Fruit fly (Drosophila melanogaster) whole organism, prepupa: ENCODE measurements around the gene Dad.

ENCODE experiments used
- Blimp-1 ChIP-seq: fragments of 200-800 bp; sonication (Bioruptor generic); optimal IDR thresholded peaks from 3 replicates; lab custom pipeline; 2017; ENCODE audit warnings: missing biosample characterization, missing genetic modification characterization, mild to moderate bottlenecking, moderate library complexity, missing genetic modification reagents
- CG10631 ChIP-seq: fragments of 200-800 bp; sonication (Bioruptor generic); optimal IDR thresholded peaks from 2 replicates; lab custom pipeline; 2016; ENCODE audit warnings: missing biosample characterization, missing genetic modification characterization
- CG10669 ChIP-seq: fragments of 200-800 bp; sonication (Bioruptor generic); optimal IDR thresholded peaks from 3 replicates; lab custom pipeline; 2018; ENCODE audit warnings: missing biosample characterization, mild to moderate bottlenecking, missing genetic modification characterization, moderate library complexity
- CG11762 ChIP-seq: fragments of 200-800 bp; sonication (Bioruptor generic); optimal IDR thresholded peaks from 3 replicates; lab custom pipeline; 2016; ENCODE audit warnings: missing biosample characterization, missing genetic modification characterization; ENCODE audit not compliant: insufficient read depth
- CG1621 ChIP-seq: fragments of 200-800 bp; sonication (Bioruptor generic); optimal IDR thresholded peaks from 3 replicates; lab custom pipeline; 2018; ENCODE audit warnings: missing biosample characterization, mild to moderate bottlenecking, missing genetic modification characterization
- CG16779 ChIP-seq: fragments of 200-800 bp; sonication (Bioruptor generic); optimal IDR thresholded peaks from 3 replicates; lab custom pipeline; 2017; ENCODE audit warnings: missing biosample characterization, mild to moderate bottlenecking, missing genetic modification characterization
- CG3032 ChIP-seq: fragments of 200-800 bp; optimal IDR thresholded peaks from 2 replicates; lab custom pipeline; 2019; ENCODE audit warnings: missing biosample characterization, mild to moderate bottlenecking, missing genetic modification characterization, moderate library complexity
- CG31627 ChIP-seq: fragments of 200-800 bp; sonication (Bioruptor generic); optimal IDR thresholded peaks from 3 replicates; lab custom pipeline; 2016; ENCODE audit warnings: missing biosample characterization, missing genetic modification characterization
- CG32006 ChIP-seq: fragments of 200-800 bp; sonication (Bioruptor generic); optimal IDR thresholded peaks from 3 replicates; lab custom pipeline; 2017; ENCODE audit warnings: missing biosample characterization, mild to moderate bottlenecking, missing genetic modification characterization
- CG3919 ChIP-seq: fragments of 200-800 bp; sonication (Bioruptor generic); optimal IDR thresholded peaks from 3 replicates; lab custom pipeline; 2016; ENCODE audit warnings: missing biosample characterization, missing genetic modification characterization
- CG6276 ChIP-seq: fragments of 200-800 bp; sonication (Bioruptor generic); optimal IDR thresholded peaks from 2 replicates; lab custom pipeline; 2017; ENCODE audit warnings: missing biosample characterization, mild to moderate bottlenecking, missing genetic modification characterization
- CG6792 ChIP-seq: fragments of 200-800 bp; sonication (Bioruptor generic); optimal IDR thresholded peaks from 3 replicates; lab custom pipeline; 2016; ENCODE audit warnings: missing biosample characterization, missing genetic modification characterization
- CG6808 ChIP-seq: fragments of 200-800 bp; sonication (Bioruptor generic); optimal IDR thresholded peaks from 3 replicates; lab custom pipeline; 2017; ENCODE audit warnings: missing biosample characterization, missing genetic modification characterization, mild to moderate bottlenecking, moderate library complexity, missing genetic modification reagents
- CG7368 ChIP-seq: fragments of 200-800 bp; sonication (Bioruptor generic); optimal IDR thresholded peaks from 3 replicates; lab custom pipeline; 2016; ENCODE audit warnings: missing biosample characterization, missing genetic modification characterization
- CG8119 ChIP-seq: fragments of 200-800 bp; sonication (Bioruptor generic); IDR thresholded peaks from 3 replicates; pipeline ENCODE4 v1.3.6; 2022; ENCODE audit warnings: missing biosample characterization, missing genetic modification characterization
- CG8319 ChIP-seq: fragments of 200-800 bp; sonication (Bioruptor generic); optimal IDR thresholded peaks from 3 replicates; lab custom pipeline; 2016; ENCODE audit warnings: missing biosample characterization, missing genetic modification characterization
- CG8632 ChIP-seq: fragments of 200-800 bp; sonication (Bioruptor generic); optimal IDR thresholded peaks from 3 replicates; lab custom pipeline; 2016; ENCODE audit warnings: missing biosample characterization, missing genetic modification characterization
- CG9139 ChIP-seq: fragments of 200-800 bp; sonication (Bioruptor generic); optimal IDR thresholded peaks from 3 replicates; lab custom pipeline; 2017; ENCODE audit warnings: missing biosample characterization, mild to moderate bottlenecking, missing genetic modification characterization
- Eip75B ChIP-seq: fragments of 200-800 bp; sonication (Bioruptor generic); optimal IDR thresholded peaks from 3 replicates; lab custom pipeline; 2016; ENCODE audit warnings: missing biosample characterization, missing genetic modification characterization
- Eip78C ChIP-seq: fragments of 200-800 bp; sonication (Bioruptor generic); peaks from one replicate; lab custom pipeline; 2016; ENCODE audit warnings: missing biosample characterization, missing genetic modification characterization
- Eip93F ChIP-seq: fragments of 200-800 bp; sonication (Bioruptor generic); optimal IDR thresholded peaks from 2 replicates; lab custom pipeline; 2016; ENCODE audit warnings: missing biosample characterization, mild to moderate bottlenecking, missing genetic modification characterization
- Ets96B ChIP-seq: fragments of 200-800 bp; optimal IDR thresholded peaks from 2 replicates; lab custom pipeline; 2019; ENCODE audit warnings: missing biosample characterization, mild to moderate bottlenecking, missing genetic modification characterization, moderate library complexity
- Hr38 ChIP-seq: sonication (Bioruptor generic); optimal IDR thresholded peaks from 2 replicates; lab custom pipeline; 2016; ENCODE audit warnings: missing biosample characterization, missing genetic modification characterization
- Hr39 ChIP-seq: fragments of 200-800 bp; sonication (Bioruptor generic); optimal IDR thresholded peaks from 2 replicates; lab custom pipeline; 2016; ENCODE audit warnings: missing biosample characterization, missing genetic modification characterization
- Hr4 ChIP-seq: fragments of 200-800 bp; sonication (Bioruptor generic); optimal IDR thresholded peaks from 3 replicates; lab custom pipeline; 2016; ENCODE audit warnings: missing biosample characterization, missing genetic modification characterization
- Lpt ChIP-seq: fragments of 200-800 bp; sonication (Bioruptor generic); optimal IDR thresholded peaks from 3 replicates; lab custom pipeline; 2016; ENCODE audit warnings: missing biosample characterization, missing genetic modification characterization
- Met ChIP-seq: fragments of 200-800 bp; sonication (Bioruptor generic); optimal IDR thresholded peaks from 3 replicates; lab custom pipeline; 2016; ENCODE audit warnings: missing biosample characterization, missing genetic modification characterization
- OdsH ChIP-seq: fragments of 200-800 bp; sonication (Bioruptor generic); optimal IDR thresholded peaks from 3 replicates; lab custom pipeline; 2016; ENCODE audit warnings: missing biosample characterization, missing genetic modification characterization
- Sox14 ChIP-seq: fragments of 200-800 bp; sonication (Bioruptor generic); optimal IDR thresholded peaks from 3 replicates; lab custom pipeline; 2016; ENCODE audit warnings: missing biosample characterization, missing genetic modification characterization
- achi ChIP-seq: fragments of 200-800 bp; sonication (Bioruptor generic); optimal IDR thresholded peaks from 3 replicates; lab custom pipeline; 2016; ENCODE audit warnings: missing biosample characterization, missing genetic modification characterization
- acj6 ChIP-seq: fragments of 200-800 bp; sonication (Bioruptor generic); optimal IDR thresholded peaks from 3 replicates; lab custom pipeline; 2016; ENCODE audit warnings: missing biosample characterization, missing genetic modification characterization
- cyc ChIP-seq: fragments of 200-800 bp; sonication (Bioruptor generic); optimal IDR thresholded peaks from 3 replicates; lab custom pipeline; 2016; ENCODE audit warnings: missing biosample characterization, missing genetic modification characterization
- dsx ChIP-seq: fragments of 200-800 bp; optimal IDR thresholded peaks from 3 replicates; lab custom pipeline; 2019; ENCODE audit warnings: missing biosample characterization, mild to moderate bottlenecking, missing genetic modification characterization, moderate library complexity; ENCODE audit not compliant: poor library complexity, severe bottlenecking
- eg ChIP-seq: fragments of 200-800 bp; sonication (Bioruptor generic); IDR thresholded peaks from 3 replicates; pipeline ENCODE4 v1.3.6; 2022; ENCODE audit warnings: missing biosample characterization, missing genetic modification characterization
- fd59A ChIP-seq: fragments of 200-800 bp; sonication (Bioruptor generic); optimal IDR thresholded peaks from 2 replicates; lab custom pipeline; 2017; ENCODE audit warnings: missing biosample characterization, mild to moderate bottlenecking, missing genetic modification characterization, missing genetic modification reagents
- fd85E ChIP-seq: fragments of 200-800 bp; sonication (Bioruptor generic); optimal IDR thresholded peaks from 3 replicates; lab custom pipeline; 2016; ENCODE audit warnings: missing biosample characterization, missing genetic modification characterization
- fkh ChIP-seq: fragments of 200-800 bp; sonication (Bioruptor generic); optimal IDR thresholded peaks from 3 replicates; lab custom pipeline; 2017; ENCODE audit warnings: missing biosample characterization, mild to moderate bottlenecking, missing genetic modification characterization, moderate library complexity
- lz ChIP-seq: fragments of 200-800 bp; sonication (Bioruptor generic); optimal IDR thresholded peaks from 3 replicates; lab custom pipeline; 2016; ENCODE audit warnings: missing biosample characterization, missing genetic modification characterization
- net ChIP-seq: fragments of 200-800 bp; sonication (Bioruptor generic); optimal IDR thresholded peaks from 3 replicates; lab custom pipeline; 2016; ENCODE audit warnings: missing biosample characterization, missing genetic modification characterization
- pdm3 ChIP-seq: fragments of 200-800 bp; sonication (Bioruptor generic); optimal IDR thresholded peaks from 3 replicates; lab custom pipeline; 2016; ENCODE audit warnings: missing biosample characterization, missing genetic modification characterization
- salr ChIP-seq, 2 experiments: fragments of 200-800 bp; sonication (Bioruptor generic); optimal IDR thresholded peaks; 3 replicates each; lab custom pipeline; 2016 to 2018; ENCODE audit warnings: missing biosample characterization in 2 of 2, missing genetic modification characterization in 2 of 2, mild to moderate bottlenecking in 1 of 2
- spab ChIP-seq: fragments of 200-800 bp; sonication (Bioruptor generic); optimal IDR thresholded peaks from 2 replicates; lab custom pipeline; 2017; ENCODE audit warnings: missing biosample characterization, mild to moderate bottlenecking, missing genetic modification characterization, missing genetic modification reagents
- ss ChIP-seq, 2 experiments: fragments of 200-800 bp; sonication (Bioruptor generic); optimal IDR thresholded peaks; 2 replicates in 1 of 2; 3 replicates in 1 of 2; lab custom pipeline; 2017 to 2018; ENCODE audit warnings: mild to moderate bottlenecking in 2 of 2, missing biosample characterization in 2 of 2, missing genetic modification characterization in 2 of 2, moderate library complexity in 1 of 2
- svp ChIP-seq: fragments of 200-800 bp; sonication (Bioruptor generic); peaks from one replicate; lab custom pipeline; 2016; ENCODE audit warnings: missing biosample characterization, missing genetic modification characterization
- topi ChIP-seq: fragments of 200-800 bp; sonication (Bioruptor generic); optimal IDR thresholded peaks from 3 replicates; lab custom pipeline; 2016; ENCODE audit warnings: missing biosample characterization, missing genetic modification characterization

Gene Dad

DNA sequence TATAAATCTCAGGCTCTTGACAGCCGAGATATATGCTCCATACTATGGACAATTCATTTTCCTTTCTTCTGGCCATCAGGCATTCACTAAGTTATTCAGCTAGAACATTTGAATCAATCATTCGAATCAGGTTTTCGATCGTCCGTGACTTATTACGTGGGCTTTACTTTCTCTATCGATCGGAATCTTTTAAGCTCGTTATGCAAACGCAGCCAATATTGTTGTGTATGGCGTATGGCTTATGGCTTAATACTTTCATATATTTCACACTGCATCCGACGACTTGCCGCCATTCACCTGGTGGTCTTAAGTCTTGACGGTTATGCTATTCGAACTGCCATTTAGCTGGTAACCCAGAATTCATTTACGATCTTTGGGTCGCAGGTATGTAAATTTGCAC lies 37.6 kb upstream of the Dad start:
- TF ChIP-seq fd59A: no peak
- TF ChIP-seq fkh (GFP tag; lab: Kevin White, UChicago): no peak
- TF ChIP-seq Hr4: no peak
- TF ChIP-seq, all 60 proteins: peak for 0

DNA sequence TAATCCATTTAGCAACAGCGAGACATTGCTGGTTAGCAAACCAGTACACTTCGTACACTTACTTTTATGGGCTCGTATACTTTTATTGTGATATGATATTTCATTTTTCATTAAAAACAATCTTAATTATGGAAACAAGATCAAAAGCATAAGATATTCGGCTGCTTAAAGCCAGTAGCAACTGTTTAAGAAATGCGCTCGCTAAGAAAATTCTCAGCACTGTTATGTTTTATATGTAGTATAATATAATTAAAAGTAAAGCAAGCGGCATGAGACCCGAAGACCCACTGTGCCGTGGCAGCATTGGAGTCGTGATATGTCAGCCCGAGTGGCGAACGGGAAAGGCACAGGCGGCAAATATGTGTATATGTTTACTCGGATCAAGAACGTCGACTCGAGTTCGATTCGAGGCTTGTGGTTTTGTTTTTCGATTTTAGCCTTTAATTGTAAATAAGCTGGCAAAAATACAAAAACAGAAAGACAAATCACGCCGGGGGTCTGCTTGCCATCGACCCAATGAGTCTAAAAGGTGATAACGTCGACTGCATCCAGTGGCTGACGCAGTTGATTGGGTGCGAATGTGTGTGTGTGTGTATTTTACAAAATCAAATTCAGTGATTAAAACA lies 34.8 kb upstream of the Dad start:
- TF ChIP-seq net (GFP tag; lab: Kevin White, UChicago) (peak; percentile 30), CG10669 (GFP tag; lab: Kevin White, UChicago) (peak; percentile 42), ss (GFP tag; optimal IDR thresholded peaks at IDR 0.05; lab: Kevin White, UChicago) (peak; percentile 55 to 59), achi (GFP tag; lab: Kevin White, UChicago) (peak; percentile 31), CG9139 (GFP tag; lab: Kevin White, UChicago) (peak; percentile 56), Hr4 (peak; percentile 22), CG3032 (tag; lab: Kevin White, UChicago) (peak; percentile 24), fkh (GFP tag; lab: Kevin White, UChicago) (no peak), Eip78C (GFP tag; lab: Kevin White, UChicago) (peak; percentile 78), Ets96B (tag; lab: Kevin White, UChicago) (peak; percentile 48), fd85E (GFP tag; lab: Kevin White, UChicago) (no peak), CG6808 (GFP tag; lab: Kevin White, UChicago) (peak; percentile 63), salr (GFP tag; optimal IDR thresholded peaks at IDR 0.05; lab: Kevin White, UChicago) (peak in 1 of 2 experiments; percentile 13), CG1621 (tag; lab: Kevin White, UChicago) (peak; percentile 26), Lpt (no peak), acj6 (GFP tag; lab: Kevin White, UChicago) (no peak), dsx (GFP tag; lab: Kevin White, UChicago) (peak; percentile 57), OdsH (GFP tag; lab: Kevin White, UChicago) (peak; percentile 8), CG32006 (no peak), pdm3 (GFP tag; lab: Kevin White, UChicago) (peak; percentile 16), CG8632 (GFP tag; lab: Kevin White, UChicago) (peak; percentile 1), spab (GFP tag; lab: Kevin White, UChicago) (peak; percentile 21), Met (no peak), CG8319 (no peak), CG16779 (peak; percentile 3), CG10631 (GFP tag; lab: Kevin White, UChicago) (peak; percentile 31), Hr39 (GFP tag; lab: Kevin White, UChicago) (no peak), svp (GFP tag; lab: Kevin White, UChicago) (peak; percentile 97)

DNA sequence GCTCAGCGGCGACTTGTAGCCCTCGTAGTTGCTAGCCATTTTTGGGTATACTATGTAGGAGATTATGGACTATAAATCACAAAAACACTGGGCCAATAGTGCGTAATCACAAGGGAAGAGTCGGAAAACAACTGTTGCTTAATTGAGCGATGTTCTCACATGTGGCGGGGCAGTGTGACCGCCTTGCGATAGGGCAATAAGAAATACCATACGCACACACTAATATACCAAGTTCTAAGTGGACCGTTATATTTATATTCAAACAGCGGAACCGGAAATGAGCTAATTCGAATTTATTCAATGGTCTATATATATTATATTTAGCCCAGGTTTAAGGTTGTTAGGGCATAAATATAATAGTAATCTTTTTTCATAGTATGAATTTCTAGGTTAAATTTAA lies 32.9 kb upstream of the Dad start, which contains the start of gene Adsl:
Adsl (minus strand) TSS at position 165 of the 400 bp plus-strand sequence.
- peak; percentile 60 for TF ChIP-seq lz
- TF ChIP-seq CG11762: peak; percentile 31
- TF ChIP-seq eg (GFP tag; lab: Robert Waterston, UW): peak; percentile 31; the same call in 1 of the 3 replicates
- TF ChIP-seq CG7368 (GFP tag; lab: Kevin White, UChicago): peak; percentile 26
- peak in 1 of 2 experiments; percentile 36 for TF ChIP-seq salr (GFP tag; optimal IDR thresholded peaks at IDR 0.05; lab: Kevin White, UChicago)
- no peak for TF ChIP-seq Ets96B (tag; lab: Kevin White, UChicago)
- TF ChIP-seq Blimp-1: peak; percentile 27
- TF ChIP-seq svp (GFP tag; lab: Kevin White, UChicago): peak; percentile 73
- TF ChIP-seq Hr38 (GFP tag; lab: Kevin White, UChicago): no peak
- TF ChIP-seq pdm3 (GFP tag; lab: Kevin White, UChicago): peak; percentile 46
- peak; percentile 69 for TF ChIP-seq CG3919 (GFP tag; lab: Kevin White, UChicago)
- TF ChIP-seq Eip93F: no peak
- peak; percentile 23 for TF ChIP-seq CG16779
- no peak for TF ChIP-seq CG8119 (GFP tag; lab: Robert Waterston, UW)
- TF ChIP-seq Eip78C (GFP tag; lab: Kevin White, UChicago): peak; percentile 90
- peak; percentile 38 for TF ChIP-seq CG6792
- TF ChIP-seq Eip75B (GFP tag; lab: Kevin White, UChicago): peak; percentile 60
- no peak for TF ChIP-seq CG6276 (GFP tag; lab: Kevin White, UChicago)
- peak; percentile 60 for TF ChIP-seq topi
- peak; percentile 65 for TF ChIP-seq net (GFP tag; lab: Kevin White, UChicago)
- peak; percentile 16 for TF ChIP-seq cyc (GFP tag; lab: Kevin White, UChicago)
- peak; percentile 49 for TF ChIP-seq acj6 (GFP tag; lab: Kevin White, UChicago)
- TF ChIP-seq CG10669 (GFP tag; lab: Kevin White, UChicago): peak; percentile 30
- no peak for TF ChIP-seq achi (GFP tag; lab: Kevin White, UChicago)
- TF ChIP-seq CG31627 (GFP tag; lab: Kevin White, UChicago): peak; percentile 18
- peak; percentile 67 for TF ChIP-seq Met
- peak; percentile 44 for TF ChIP-seq fd85E (GFP tag; lab: Kevin White, UChicago)
- peak; percentile 18 for TF ChIP-seq Sox14 (GFP tag; lab: Kevin White, UChicago)
- TF ChIP-seq CG9139 (GFP tag; lab: Kevin White, UChicago): peak; percentile 34
